Worm (Caenorhabditis elegans) whole organism, L1 larva: Measurements from ENCODE around the gene dct-19.

ENCODE experiments used
- jun-1 ChIP-seq: fragments of 150-350 bp; optimal IDR thresholded peaks from 2 replicates; lab custom pipeline; 2014; ENCODE audit warnings: missing biosample characterization, missing genetic modification reagents, missing genetic modification characterization
- lin-39 ChIP-seq: fragments of 150-350 bp; optimal IDR thresholded peaks from 2 replicates; lab custom pipeline; 2014; ENCODE audit warnings: missing biosample characterization, missing genetic modification reagents, missing genetic modification characterization
- lsy-2 ChIP-seq, 2 experiments: fragments of 150-350 bp; optimal IDR thresholded peaks; 2 replicates each; lab custom pipeline; 2014; ENCODE audit warnings: missing biosample characterization in 2 of 2, missing genetic modification characterization in 2 of 2
- skn-1 ChIP-seq: fragments of 150-350 bp; optimal IDR thresholded peaks from 2 replicates; lab custom pipeline; 2014; ENCODE audit warnings: missing biosample characterization, missing genetic modification characterization
- ztf-11 ChIP-seq, 2 experiments: sonication (generic microtip); optimal IDR thresholded peaks; 2 replicates each; lab custom pipeline; 2016 to 2017; ENCODE audit warnings: missing genetic modification characterization in 2 of 2, missing biosample characterization in 1 of 2, missing compliant biosample characterization in 1 of 2

DNA sequence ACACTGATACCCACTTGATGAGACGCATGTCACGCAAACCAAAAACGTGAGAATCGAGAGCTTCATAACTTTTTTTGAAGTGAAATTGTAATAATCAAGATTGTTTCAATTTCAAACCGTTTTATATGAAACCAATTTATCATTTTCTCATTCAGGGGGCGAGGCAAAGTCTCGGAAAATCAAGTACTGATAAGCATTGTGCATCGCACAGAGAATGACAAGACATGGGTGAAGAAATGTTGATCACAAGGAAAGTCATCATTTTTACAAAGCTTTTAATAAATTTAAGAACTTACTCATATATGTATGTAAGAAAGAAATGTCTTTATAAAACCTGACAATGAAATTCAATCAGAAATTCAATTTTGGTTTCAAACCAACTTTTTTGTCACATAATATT, 36.2 kb upstream of the dct-19 start, which contains the start of gene K08D8.3:
- TF ChIP-seq lin-39 (tag; lab: Kevin White, UChicago), result no peak
- TF ChIP-seq jun-1 (tag; lab: Kevin White, UChicago), result no peak
- no peak for TF ChIP-seq ztf-11 (tag; optimal IDR thresholded peaks at IDR 0.05; lab: Kevin White, UChicago)
- no peak for TF ChIP-seq lsy-2 (tag; optimal IDR thresholded peaks at IDR 0.05; lab: Kevin White, UChicago)
- TF ChIP-seq skn-1 (tag; lab: Kevin White, UChicago), result no peak
